Worm (Caenorhabditis elegans) whole organism, L3 larva: ENCODE data around the gene R01H2.7.

Source experiments
- R02D3.7 ChIP-seq: fragments of 150-350 bp; optimal IDR thresholded peaks from 2 replicates; lab custom pipeline; 2014; ENCODE audit warnings: missing biosample characterization, missing genetic modification characterization
- ZK546.5 ChIP-seq: sonication (generic microtip); optimal IDR thresholded peaks from 2 replicates; lab custom pipeline; 2017; ENCODE audit warnings: missing biosample characterization, missing genetic modification characterization
- aly-2 ChIP-seq: fragments of 150-350 bp; optimal IDR thresholded peaks from 2 replicates; lab custom pipeline; 2014; ENCODE audit warnings: missing biosample characterization, missing genetic modification characterization
- ama-1 ChIP-seq: fragments of 150-350 bp; optimal IDR thresholded peaks from 2 replicates; lab custom pipeline; 2018
- ceh-16 ChIP-seq: sonication (generic microtip); optimal IDR thresholded peaks from 2 replicates; lab custom pipeline; 2017; ENCODE audit warnings: missing biosample characterization, missing genetic modification characterization
- ceh-82 ChIP-seq: fragments of 150-350 bp; optimal IDR thresholded peaks from 2 replicates; lab custom pipeline; 2014; ENCODE audit warnings: missing biosample characterization, missing genetic modification characterization
- ceh-9 ChIP-seq: sonication (generic microtip); optimal IDR thresholded peaks from 2 replicates; lab custom pipeline; 2018; ENCODE audit warnings: missing biosample characterization, missing genetic modification characterization
- daf-12 ChIP-seq: fragments of 150-350 bp; optimal IDR thresholded peaks from 2 replicates; lab custom pipeline; 2014; ENCODE audit warnings: missing biosample characterization, missing genetic modification reagents, missing genetic modification characterization
- egl-27 ChIP-seq: sonication (generic microtip); optimal IDR thresholded peaks from 4 replicates; lab custom pipeline; 2017; ENCODE audit warnings: missing biosample characterization, missing genetic modification reagents, missing genetic modification characterization
- egl-5 ChIP-seq: fragments of 150-350 bp; optimal IDR thresholded peaks from 2 replicates; lab custom pipeline; 2017; ENCODE audit warnings: missing biosample characterization, missing genetic modification reagents, missing genetic modification characterization, inconsistent platforms
- elt-1 ChIP-seq: fragments of 150-350 bp; optimal IDR thresholded peaks from 2 replicates; lab custom pipeline; 2014; ENCODE audit warnings: missing biosample characterization, missing genetic modification characterization
- elt-2 ChIP-seq: sonication (generic microtip); optimal IDR thresholded peaks from 2 replicates; lab custom pipeline; 2016; ENCODE audit warnings: missing genetic modification reagents, mild to moderate bottlenecking, missing genetic modification characterization, missing compliant biosample characterization
- elt-3 ChIP-seq, 3 experiments: fragments of 150-350 bp in 1 of 3; sonication (generic microtip) in 2 of 3; optimal IDR thresholded peaks; 2 replicates in 2 of 3; 4 replicates in 1 of 3; lab custom pipeline; 2014 to 2017; ENCODE audit warnings: missing biosample characterization in 3 of 3, missing genetic modification characterization in 3 of 3
- fkh-10 ChIP-seq: sonication (generic microtip); optimal IDR thresholded peaks from 2 replicates; lab custom pipeline; 2017; ENCODE audit warnings: missing biosample characterization, missing genetic modification reagents, missing genetic modification characterization
- fos-1 ChIP-seq: fragments of 150-350 bp; optimal IDR thresholded peaks from 2 replicates; lab custom pipeline; 2014; ENCODE audit warnings: missing biosample characterization, missing genetic modification characterization
- hmg-11 ChIP-seq: sonication (generic microtip); optimal IDR thresholded peaks from 2 replicates; lab custom pipeline; 2016; ENCODE audit warnings: missing genetic modification characterization, missing compliant biosample characterization
- jun-1 ChIP-seq: fragments of 150-350 bp; optimal IDR thresholded peaks from 2 replicates; lab custom pipeline; 2014; ENCODE audit warnings: missing biosample characterization, missing genetic modification reagents, missing genetic modification characterization
- lin-15B ChIP-seq: fragments of 150-350 bp; optimal IDR thresholded peaks from 2 replicates; lab custom pipeline; 2014; ENCODE audit warnings: missing biosample characterization, missing genetic modification characterization
- lin-39 ChIP-seq: fragments of 150-350 bp; optimal IDR thresholded peaks from 2 replicates; lab custom pipeline; 2018; ENCODE audit warnings: missing biosample characterization, missing genetic modification reagents, missing genetic modification characterization
- lsy-12 ChIP-seq: sonication (generic microtip); optimal IDR thresholded peaks from 2 replicates; lab custom pipeline; 2016; ENCODE audit warnings: mild to moderate bottlenecking, missing genetic modification characterization, missing compliant biosample characterization
- nfya-1 ChIP-seq: sonication (generic microtip); optimal IDR thresholded peaks from 2 replicates; lab custom pipeline; 2017; ENCODE audit warnings: missing genetic modification characterization, mild to moderate bottlenecking, missing compliant biosample characterization, antibody characterized with exemption, moderate library complexity; ENCODE audit not compliant: insufficient read depth
- nhr-12 ChIP-seq: fragments of 150-350 bp; optimal IDR thresholded peaks from 2 replicates; lab custom pipeline; 2014; ENCODE audit warnings: missing biosample characterization, missing genetic modification characterization
- nhr-23 ChIP-seq: fragments of 150-350 bp; optimal IDR thresholded peaks from 2 replicates; lab custom pipeline; 2014; ENCODE audit warnings: missing biosample characterization, missing genetic modification reagents, missing genetic modification characterization
- nhr-237 ChIP-seq: fragments of 150-350 bp; optimal IDR thresholded peaks from 2 replicates; lab custom pipeline; 2014; ENCODE audit warnings: missing biosample characterization, missing genetic modification characterization
- nhr-25 ChIP-seq: sonication (generic microtip); optimal IDR thresholded peaks from 2 replicates; lab custom pipeline; 2017; ENCODE audit warnings: missing biosample characterization, missing genetic modification characterization
- nhr-28 ChIP-seq: fragments of 150-350 bp; optimal IDR thresholded peaks from 2 replicates; lab custom pipeline; 2014; ENCODE audit warnings: missing biosample characterization, missing genetic modification characterization
- nhr-43 ChIP-seq: sonication (generic microtip); optimal IDR thresholded peaks from 2 replicates; lab custom pipeline; 2016; ENCODE audit warnings: mild to moderate bottlenecking, missing genetic modification characterization, missing compliant biosample characterization; ENCODE audit not compliant: poor library complexity, severe bottlenecking
- nhr-67 ChIP-seq: fragments of 150-350 bp; optimal IDR thresholded peaks from 2 replicates; lab custom pipeline; 2014; ENCODE audit warnings: missing biosample characterization, missing genetic modification characterization
- nhr-76 ChIP-seq: fragments of 150-350 bp; sonication (generic microtip); optimal IDR thresholded peaks from 5 replicates; lab custom pipeline; 2014; ENCODE audit warnings: missing biosample characterization, missing genetic modification characterization
- nhr-77 ChIP-seq: fragments of 150-350 bp; optimal IDR thresholded peaks from 2 replicates; lab custom pipeline; 2014; ENCODE audit warnings: missing biosample characterization, missing genetic modification characterization
- pha-4 ChIP-seq: fragments of 150-350 bp; optimal IDR thresholded peaks from 2 replicates; lab custom pipeline; 2014; ENCODE audit warnings: missing biosample characterization, missing genetic modification reagents, missing genetic modification characterization
- pqm-1 ChIP-seq: fragments of 150-350 bp; optimal IDR thresholded peaks from 2 replicates; lab custom pipeline; 2017; ENCODE audit warnings: missing biosample characterization, missing genetic modification characterization, inconsistent platforms
- sea-2 ChIP-seq: fragments of 150-350 bp; sonication (generic microtip); optimal IDR thresholded peaks from 4 replicates; lab custom pipeline; 2014; ENCODE audit warnings: missing biosample characterization, missing genetic modification reagents, missing genetic modification characterization
- skn-1 ChIP-seq: fragments of 150-350 bp; optimal IDR thresholded peaks from 2 replicates; lab custom pipeline; 2014; ENCODE audit warnings: missing biosample characterization, missing genetic modification characterization
- snpc-4 ChIP-seq: fragments of 150-350 bp; optimal IDR thresholded peaks from 2 replicates; lab custom pipeline; 2014; ENCODE audit warnings: missing biosample characterization, missing genetic modification characterization
- unc-39 ChIP-seq: sonication (generic microtip); optimal IDR thresholded peaks from 4 replicates; lab custom pipeline; 2017; ENCODE audit warnings: missing biosample characterization, missing genetic modification characterization
- zag-1 ChIP-seq: fragments of 150-350 bp; optimal IDR thresholded peaks from 2 replicates; lab custom pipeline; 2014; ENCODE audit warnings: missing biosample characterization, missing genetic modification characterization
- ztf-4 ChIP-seq: fragments of 150-350 bp; optimal IDR thresholded peaks from 2 replicates; lab custom pipeline; 2014; ENCODE audit warnings: missing biosample characterization, missing genetic modification characterization

The R01H2.7 gene

ce11 chrIII:7034252-7035223, 11.0 kb downstream of the R01H2.7 start:
- TF ChIP-seq lin-39 (no peak), hmg-11 (tag; lab: Kevin White, UChicago) (no peak), nfya-1 (tag; lab: Kevin White, UChicago) (no peak), egl-27 (tag; lab: Kevin White, UChicago) (no peak)

ce11 chrIII:7032070-7032469, 13.5 kb downstream of the R01H2.7 start:
- TF ChIP-seq nhr-12 (tag; lab: Kevin White, UChicago) (no peak), nhr-25 (tag; lab: Kevin White, UChicago) (peak; percentile 46), pha-4 (tag; lab: Kevin White, UChicago) (peak; percentile 19)

- TF ChIP-seq ztf-4 (tag; lab: Kevin White, UChicago) (no peak), elt-1 (tag; lab: Kevin White, UChicago) (no peak), nhr-237 (tag; lab: Kevin White, UChicago) (no peak), aly-2 (tag; lab: Kevin White, UChicago) (no peak), pqm-1 (no peak), daf-12 (tag; lab: Kevin White, UChicago) (no peak), elt-2 (tag; lab: Kevin White, UChicago) (peak; percentile 17), sea-2 (GFP tag; lab: Kevin White, UChicago) (no peak), nhr-25 (tag; lab: Kevin White, UChicago) (no peak), ceh-16 (tag; lab: Kevin White, UChicago) (no peak), ceh-9 (tag; lab: Kevin White, UChicago) (no peak), jun-1 (no peak), ama-1 (lab: Kevin White, UChicago) (no peak), lsy-12 (tag; lab: Kevin White, UChicago) (no peak), fos-1 (tag; lab: Kevin White, UChicago) (no peak), zag-1 (tag; lab: Kevin White, UChicago) (no peak), skn-1 (tag; lab: Kevin White, UChicago) (no peak), nhr-12 (tag; lab: Kevin White, UChicago) (no peak), lin-15B (tag; lab: Kevin White, UChicago) (peak; percentile 9), nhr-43 (peak; percentile 32), nhr-67 (no peak), egl-5 (tag; lab: Kevin White, UChicago) (no peak), fkh-10 (GFP tag; lab: Kevin White, UChicago) (no peak), unc-39 (tag; lab: Kevin White, UChicago) (no peak), hmg-11 (tag; lab: Kevin White, UChicago) (peak; percentile 50), egl-27 (tag; lab: Kevin White, UChicago) (peak; percentile 34), nfya-1 (tag; lab: Kevin White, UChicago) (peak; percentile 53), R02D3.7 (tag; lab: Kevin White, UChicago) (no peak), snpc-4 (tag; lab: Kevin White, UChicago) (peak; percentile 94), pha-4 (tag; lab: Kevin White, UChicago) (peak; percentile 42), ZK546.5 (tag; lab: Kevin White, UChicago) (no peak), nhr-28 (no peak), nhr-23 (tag; lab: Kevin White, UChicago) (no peak), ceh-82 (tag; lab: Kevin White, UChicago) (no peak), nhr-76 (tag; lab: Kevin White, UChicago) (no peak), elt-3 (tag; optimal IDR thresholded peaks at IDR 0.05; lab: Kevin White, UChicago) (no peak), nhr-77 (no peak)
These were observed 15.3 kb downstream of the R01H2.7 start for ce11 chrIII:7030044-7030804.
